Fruit fly (Drosophila melanogaster): ENCODE measurements around the gene Afti.

dm6 chr3R:14331474-14331873 is 5.0 kb upstream of the Afti start:
- no peak for TF ChIP-seq usp (GFP tag; optimal IDR thresholded peaks at IDR 0.05)
- TF ChIP-seq dl (GFP tag; optimal IDR thresholded peaks at IDR 0.05; ENCODE audit: insufficient read depth in 1 of 2, partially characterized antibody in 2 of 2), result no peak
- no peak for TF ChIP-seq Dfd (GFP tag; optimal IDR thresholded peaks at IDR 0.05)
- no peak for TF ChIP-seq Abd-B (GFP tag; optimal IDR thresholded peaks at IDR 0.05)
- no peak for TF ChIP-seq pan (optimal IDR thresholded peaks at IDR 0.05)
